Fruit fly (Drosophila melanogaster) whole organism, embryonic: ENCODE results near the gene Acp32CD.

Experiments used
- Blimp-1 ChIP-seq: fragments of 200-800 bp; sonication (Bioruptor generic); optimal IDR thresholded peaks from 3 replicates; lab custom pipeline; 2018; ENCODE audit warnings: missing biosample characterization, missing genetic modification characterization, mild to moderate bottlenecking, moderate library complexity, missing genetic modification reagents
- CG11456 ChIP-seq: fragments of 200-800 bp; sonication (Bioruptor generic); IDR thresholded peaks from 3 replicates; pipeline ENCODE4 v1.3.6; 2022; ENCODE audit warnings: missing biosample characterization, missing genetic modification characterization
- CG11695 ChIP-seq: fragments of 200-800 bp; sonication (Bioruptor generic); IDR thresholded peaks from 3 replicates; pipeline ENCODE4 v1.3.6; 2022; ENCODE audit warnings: missing biosample characterization, missing genetic modification characterization
- CG14860 ChIP-seq: fragments of 200-800 bp; sonication (Bioruptor generic); IDR thresholded peaks from 3 replicates; pipeline ENCODE4 v1.3.6; 2022; ENCODE audit warnings: missing biosample characterization, missing genetic modification characterization; ENCODE audit not compliant: partially characterized antibody
- CG1602 ChIP-seq: fragments of 200-800 bp; sonication (Bioruptor generic); optimal IDR thresholded peaks from 3 replicates; lab custom pipeline; 2016; ENCODE audit warnings: missing biosample characterization, missing genetic modification characterization
- CG16815 ChIP-seq: fragments of 200-800 bp; sonication (Bioruptor generic); optimal IDR thresholded peaks from 3 replicates; lab custom pipeline; 2017; ENCODE audit warnings: missing biosample characterization, mild to moderate bottlenecking, missing genetic modification characterization
- CG17361 ChIP-seq: fragments of 200-800 bp; sonication (Bioruptor generic); IDR thresholded peaks from 3 replicates; pipeline ENCODE4 v1.3.6; 2022; ENCODE audit warnings: missing biosample characterization, missing genetic modification characterization
- CG17568 ChIP-seq: fragments of 200-800 bp; sonication (Bioruptor generic); optimal IDR thresholded peaks from 2 replicates; lab custom pipeline; 2018; ENCODE audit warnings: missing biosample characterization, mild to moderate bottlenecking, missing genetic modification characterization, moderate library complexity
- CG18619 ChIP-seq: fragments of 200-800 bp; sonication (Bioruptor generic); optimal IDR thresholded peaks from 3 replicates; lab custom pipeline; 2017; ENCODE audit warnings: missing biosample characterization, mild to moderate bottlenecking, missing genetic modification characterization
- CG30431 ChIP-seq: fragments of 200-800 bp; sonication (Bioruptor generic); optimal IDR thresholded peaks from 2 replicates; lab custom pipeline; 2017; ENCODE audit warnings: missing biosample characterization, missing genetic modification characterization
- CG31365 ChIP-seq: fragments of 200-800 bp; sonication (Bioruptor generic); optimal IDR thresholded peaks from 2 replicates; lab custom pipeline; 2018; ENCODE audit warnings: missing biosample characterization, mild to moderate bottlenecking, missing genetic modification characterization
- CG32532 ChIP-seq: fragments of 200-800 bp; sonication (Bioruptor generic); IDR thresholded peaks from 2 replicates; pipeline ENCODE4 v1.3.6; 2022; ENCODE audit warnings: missing biosample characterization, missing genetic modification characterization
- CG3995 ChIP-seq: fragments of 200-800 bp; sonication (Bioruptor generic); optimal IDR thresholded peaks from 3 replicates; lab custom pipeline; 2016; ENCODE audit warnings: missing biosample characterization, missing genetic modification characterization
- CG4820 ChIP-seq: fragments of 200-800 bp; sonication (Bioruptor generic); optimal IDR thresholded peaks from 3 replicates; lab custom pipeline; 2016; ENCODE audit warnings: missing biosample characterization, missing genetic modification characterization
- CG6689 ChIP-seq: fragments of 200-800 bp; sonication (Bioruptor generic); IDR thresholded peaks from 2 replicates; pipeline ENCODE4 v1.3.6; 2022; ENCODE audit warnings: missing biosample characterization, missing genetic modification characterization
- CG6791 ChIP-seq: fragments of 200-800 bp; sonication (Bioruptor generic); IDR thresholded peaks from 3 replicates; pipeline ENCODE4 v1.3.6; 2022; ENCODE audit warnings: missing biosample characterization, missing genetic modification characterization; ENCODE audit not compliant: partially characterized antibody
- CG7928 ChIP-seq: fragments of 200-800 bp; sonication (Bioruptor generic); optimal IDR thresholded peaks from 2 replicates; lab custom pipeline; 2017; ENCODE audit warnings: missing biosample characterization, mild to moderate bottlenecking, missing genetic modification characterization
- CG8388 ChIP-seq: fragments of 200-800 bp; sonication (Bioruptor generic); optimal IDR thresholded peaks from 2 replicates; lab custom pipeline; 2019; ENCODE audit warnings: missing biosample characterization, mild to moderate bottlenecking, missing genetic modification characterization, moderate library complexity
- CG9437 ChIP-seq: fragments of 200-800 bp; sonication (Bioruptor generic); optimal IDR thresholded peaks from 2 replicates; lab custom pipeline; 2018; ENCODE audit warnings: missing biosample characterization, mild to moderate bottlenecking, missing genetic modification characterization
- CG9797 ChIP-seq: fragments of 200-800 bp; sonication (Bioruptor generic); optimal IDR thresholded peaks from 3 replicates; lab custom pipeline; 2018; ENCODE audit warnings: missing biosample characterization, mild to moderate bottlenecking, missing genetic modification characterization
- Dbx ChIP-seq: fragments of 200-800 bp; sonication (Bioruptor generic); IDR thresholded peaks from 3 replicates; pipeline ENCODE4 v1.3.6; 2022; ENCODE audit warnings: missing biosample characterization, missing genetic modification characterization
- Deaf1 ChIP-seq: fragments of 200-800 bp; optimal IDR thresholded peaks from 3 replicates; lab custom pipeline; 2019; ENCODE audit warnings: missing biosample characterization, mild to moderate bottlenecking, missing genetic modification characterization, moderate library complexity
- Dref ChIP-seq: fragments of 200-800 bp; sonication (Bioruptor generic); IDR thresholded peaks from 2 replicates; pipeline ENCODE4 v1.3.6; 2022; ENCODE audit warnings: missing biosample characterization, missing genetic modification characterization
- E2f1 ChIP-seq: fragments of 200-800 bp; sonication (Bioruptor generic); IDR thresholded peaks from 2 replicates; pipeline ENCODE4 v1.3.6; 2022; ENCODE audit warnings: missing biosample characterization, missing genetic modification characterization
- Fer3 ChIP-seq: fragments of 200-800 bp; sonication (Bioruptor generic); optimal IDR thresholded peaks from 2 replicates; lab custom pipeline; 2018; ENCODE audit warnings: missing biosample characterization, mild to moderate bottlenecking, missing genetic modification characterization, moderate library complexity
- HLHmδ ChIP-seq: fragments of 200-800 bp; sonication (Bioruptor generic); optimal IDR thresholded peaks from 2 replicates; lab custom pipeline; 2018; ENCODE audit warnings: missing biosample characterization, mild to moderate bottlenecking, missing genetic modification characterization, moderate library complexity
- Hmr ChIP-seq: fragments of 200-800 bp; sonication (Bioruptor generic); optimal IDR thresholded peaks from 3 replicates; lab custom pipeline; 2017; ENCODE audit warnings: mild to moderate bottlenecking, missing biosample characterization, missing genetic modification reagents, missing genetic modification characterization
- Kr ChIP-seq: fragments of 200-800 bp; sonication (Bioruptor generic); optimal IDR thresholded peaks from 2 replicates; lab custom pipeline; 2017; ENCODE audit warnings: missing biosample characterization, mild to moderate bottlenecking, missing genetic modification characterization
- MESR4 ChIP-seq: fragments of 200-800 bp; sonication (Bioruptor generic); optimal IDR thresholded peaks from 2 replicates; lab custom pipeline; 2018; ENCODE audit warnings: missing biosample characterization, mild to moderate bottlenecking, missing genetic modification characterization, moderate library complexity
- NC2β ChIP-seq: fragments of 200-800 bp; sonication (Bioruptor generic); optimal IDR thresholded peaks from 2 replicates; lab custom pipeline; 2016; ENCODE audit warnings: missing biosample characterization, missing genetic modification characterization
- PHDP ChIP-seq: fragments of 200-800 bp; sonication (Bioruptor generic); optimal IDR thresholded peaks from 3 replicates; lab custom pipeline; 2018; ENCODE audit warnings: missing biosample characterization, mild to moderate bottlenecking, missing genetic modification characterization, moderate library complexity
- Side ChIP-seq: fragments of 200-800 bp; sonication (Bioruptor generic); optimal IDR thresholded peaks from 2 replicates; lab custom pipeline; 2016; ENCODE audit warnings: missing biosample characterization, missing genetic modification characterization
- Sin3A ChIP-seq: fragments of >200 bp; optimal IDR thresholded peaks from 2 replicates; lab custom pipeline; 2018
- al ChIP-seq: fragments of 200-800 bp; sonication (Bioruptor generic); IDR thresholded peaks from 2 replicates; pipeline ENCODE4 v1.3.6; 2022; ENCODE audit warnings: missing biosample characterization, missing genetic modification characterization
- amos ChIP-seq: fragments of 200-800 bp; sonication (Bioruptor generic); IDR thresholded peaks from 2 replicates; pipeline ENCODE4 v1.3.6; 2022; ENCODE audit warnings: missing biosample characterization, missing genetic modification characterization; ENCODE audit not compliant: partially characterized antibody
- ase ChIP-seq: fragments of 200-800 bp; sonication (Bioruptor generic); IDR thresholded peaks from 3 replicates; pipeline ENCODE4 v1.3.6; 2022; ENCODE audit warnings: missing biosample characterization, missing genetic modification characterization
- chinmo ChIP-seq: fragments of 200-800 bp; sonication (Bioruptor generic); IDR thresholded peaks from 4 replicates; pipeline ENCODE4 v1.3.6; 2022; ENCODE audit warnings: missing biosample characterization, missing genetic modification characterization; ENCODE audit not compliant: partially characterized antibody
- esg ChIP-seq: fragments of 200-800 bp; sonication (Bioruptor generic); conservative IDR thresholded peaks from 2 replicates; pipeline ENCODE4 v1.3.6; 2022; ENCODE audit warnings: missing biosample characterization, missing genetic modification characterization
- grn ChIP-seq: fragments of 200-800 bp; sonication (Bioruptor generic); optimal IDR thresholded peaks from 3 replicates; lab custom pipeline; 2017; ENCODE audit warnings: missing biosample characterization, missing genetic modification characterization
- hkb ChIP-seq, 2 experiments: fragments of 200-800 bp in 1 of 2; fragments of >200 bp in 1 of 2; sonication (Bioruptor generic) in 1 of 2; IDR thresholded peaks in 1 of 2; optimal IDR thresholded peaks in 1 of 2; 2 replicates each; pipeline versions ENCODE4 v1.3.6 to Lab custom; 2017 to 2022; ENCODE audit warnings: missing biosample characterization in 1 of 2, missing genetic modification characterization in 1 of 2
- hth ChIP-seq: fragments of >200 bp; optimal IDR thresholded peaks from 2 replicates; lab custom pipeline; 2017; ENCODE audit warnings: inconsistent platforms
- mirr ChIP-seq: fragments of 200-800 bp; sonication (Bioruptor generic); optimal IDR thresholded peaks from 3 replicates; lab custom pipeline; 2018; ENCODE audit warnings: missing biosample characterization, mild to moderate bottlenecking, missing genetic modification characterization
- nerfin-2 ChIP-seq: fragments of 200-800 bp; sonication (Bioruptor generic); IDR thresholded peaks from 2 replicates; pipeline ENCODE4 v1.3.6; 2022; ENCODE audit warnings: missing biosample characterization, missing genetic modification characterization; ENCODE audit not compliant: partially characterized antibody
- pzg ChIP-seq: fragments of 200-800 bp; sonication (Bioruptor generic); optimal IDR thresholded peaks from 3 replicates; lab custom pipeline; 2018; ENCODE audit warnings: missing biosample characterization, mild to moderate bottlenecking, missing genetic modification characterization, moderate library complexity
- rib ChIP-seq: fragments of 200-800 bp; sonication (Bioruptor generic); IDR thresholded peaks from 2 replicates; pipeline ENCODE4 v1.3.6; 2022; ENCODE audit warnings: missing biosample characterization, missing genetic modification characterization
- slbo ChIP-seq: fragments of 200-800 bp; sonication (Bioruptor generic); IDR thresholded peaks from 2 replicates; pipeline ENCODE4 v1.3.6; 2022; ENCODE audit warnings: missing biosample characterization, missing genetic modification characterization
- ssp ChIP-seq: fragments of 200-800 bp; sonication (Bioruptor generic); IDR thresholded peaks from 2 replicates; pipeline ENCODE4 v1.3.6; 2022; ENCODE audit warnings: missing biosample characterization, missing genetic modification characterization
- vnd ChIP-seq: fragments of 200-800 bp; sonication (Bioruptor generic); IDR thresholded peaks from 3 replicates; pipeline ENCODE4 v1.3.6; 2022; ENCODE audit warnings: missing biosample characterization, missing genetic modification characterization; ENCODE audit not compliant: partially characterized antibody
- zfh1 ChIP-seq: fragments of 200-800 bp; sonication (Bioruptor generic); IDR thresholded peaks from 3 replicates; pipeline ENCODE4 v1.3.6; 2022; ENCODE audit warnings: missing biosample characterization, missing genetic modification characterization

The Acp32CD gene

dm6 chr2L:11057333-11058110 is 42.1 kb downstream of the Acp32CD start (continued):
- TF ChIP-seq Dbx (GFP tag; lab: Robert Waterston, UW) (no peak), amos (GFP tag; lab: Robert Waterston, UW) (no peak; the same call in 1 of the 2 replicates), Kr (no peak), CG6689 (GFP tag; lab: Robert Waterston, UW) (peak; percentile 64), Deaf1 (tag; lab: Kevin White, UChicago) (peak; percentile 77), E2f1 (GFP tag; lab: Robert Waterston, UW) (peak; percentile 56), NC2β (peak; percentile 72), CG14860 (GFP tag; lab: Robert Waterston, UW) (no peak), hth (lab: Kevin White, UChicago) (no peak), CG11695 (GFP tag; lab: Robert Waterston, UW) (peak; percentile 63), chinmo (peak; percentile 78; the same call in 2 of the 4 replicates), HLHmδ (GFP tag; lab: Kevin White, UChicago) (no peak), CG32532 (GFP tag; lab: Robert Waterston, UW) (peak; percentile 55), CG11456 (GFP tag; lab: Robert Waterston, UW) (peak; percentile 83; the same call in 2 of the 3 replicates), CG9797 (GFP tag; lab: Kevin White, UChicago) (no peak), ase (GFP tag; lab: Robert Waterston, UW) (peak; percentile 53; the same call in 1 of the 3 replicates), al (GFP tag; lab: Robert Waterston, UW) (peak; percentile 72), rib (GFP tag; lab: Robert Waterston, UW) (peak; percentile 80), CG17361 (GFP tag; lab: Robert Waterston, UW) (peak; percentile 88), PHDP (peak; percentile 69), Sin3A (lab: Kevin White, UChicago) (no peak), CG6791 (GFP tag; lab: Robert Waterston, UW) (no peak), CG4820 (peak; percentile 38), slbo (GFP tag; lab: Robert Waterston, UW) (peak; percentile 89), Hmr (peak; percentile 71), Dref (GFP tag; lab: Robert Waterston, UW) (no peak), CG1602 (GFP tag; lab: Kevin White, UChicago) (peak; percentile 66), CG30431 (peak; percentile 56), CG16815 (peak; percentile 83), vnd (GFP tag; lab: Robert Waterston, UW) (no peak), CG17568 (GFP tag; lab: Kevin White, UChicago) (peak; percentile 72), CG9437 (GFP tag; lab: Kevin White, UChicago) (peak; percentile 73), CG31365 (no peak), ssp (GFP tag; lab: Robert Waterston, UW) (peak; percentile 72), CG7928 (GFP tag; lab: Kevin White, UChicago) (no peak), CG8388 (GFP tag; lab: Kevin White, UChicago) (peak; percentile 71), CG18619 (GFP tag; lab: Kevin White, UChicago) (peak; percentile 79), Side (GFP tag; lab: Kevin White, UChicago) (peak; percentile 22), mirr (GFP tag; lab: Kevin White, UChicago) (peak; percentile 28), zfh1 (GFP tag; lab: Robert Waterston, UW) (peak; percentile 68; the same call in 2 of the 3 replicates), MESR4 (no peak), CG3995 (GFP tag; lab: Kevin White, UChicago) (no peak), Fer3 (tag; lab: Kevin White, UChicago) (peak; percentile 44), Blimp-1 (GFP tag; lab: Kevin White, UChicago) (peak; percentile 59), esg (peak; percentile 77), pzg (GFP tag; lab: Kevin White, UChicago) (no peak), hkb (optimal IDR thresholded peaks at IDR 0.05; lab: Kevin White, UChicago) (no peak), hkb (GFP tag; IDR thresholded peaks at IDR 0.05; lab: Robert Waterston, UW) (peak; percentile 73; the same call in 1 of the 2 replicates), grn (peak; percentile 94), nerfin-2 (GFP tag; lab: Robert Waterston, UW) (no peak)
